Fruit fly (Drosophila melanogaster) whole organism, embryonic: ENCODE results near the gene CG6481.
A peak's percentile ranks its signal among the peaks of the same experiment; 100 is the strongest.

Source experiments
- Atf-2 ChIP-seq: fragments of 200-800 bp; sonication (Bioruptor generic); optimal IDR thresholded peaks from 2 replicates; lab custom pipeline; 2016; ENCODE audit warnings: missing biosample characterization, missing genetic modification characterization
- CG10431 ChIP-seq: fragments of 200-800 bp; sonication (Bioruptor generic); optimal IDR thresholded peaks from 3 replicates; lab custom pipeline; 2018; ENCODE audit warnings: missing biosample characterization, mild to moderate bottlenecking, missing genetic modification characterization
- CG12769 ChIP-seq: fragments of 200-800 bp; sonication (Bioruptor generic); optimal IDR thresholded peaks from 2 replicates; lab custom pipeline; 2019; ENCODE audit warnings: missing biosample characterization, mild to moderate bottlenecking, missing genetic modification characterization, moderate library complexity
- CG13775 ChIP-seq: fragments of 200-800 bp; sonication (Bioruptor generic); optimal IDR thresholded peaks from 3 replicates; lab custom pipeline; 2017; ENCODE audit warnings: missing biosample characterization, mild to moderate bottlenecking, missing genetic modification characterization
- CG14710 ChIP-seq: fragments of 200-800 bp; sonication (Bioruptor generic); optimal IDR thresholded peaks from 3 replicates; lab custom pipeline; 2019; ENCODE audit warnings: missing biosample characterization, mild to moderate bottlenecking, missing genetic modification characterization, moderate library complexity
- CG14860 ChIP-seq: fragments of 200-800 bp; sonication (Bioruptor generic); IDR thresholded peaks from 3 replicates; pipeline ENCODE4 v1.3.6; 2022; ENCODE audit warnings: missing biosample characterization, missing genetic modification characterization; ENCODE audit not compliant: partially characterized antibody
- CG15514 ChIP-seq: fragments of 200-800 bp; sonication (Bioruptor generic); optimal IDR thresholded peaks from 3 replicates; lab custom pipeline; 2017; ENCODE audit warnings: missing biosample characterization, missing genetic modification characterization, mild to moderate bottlenecking, moderate library complexity, missing genetic modification reagents
- CG17328 ChIP-seq: fragments of 200-800 bp; sonication (Bioruptor generic); IDR thresholded peaks from 2 replicates; pipeline ENCODE4 v1.3.6; 2022; ENCODE audit warnings: missing biosample characterization, missing genetic modification characterization
- CG2116 ChIP-seq: fragments of 200-800 bp; sonication (Bioruptor generic); optimal IDR thresholded peaks from 3 replicates; lab custom pipeline; 2018; ENCODE audit warnings: missing biosample characterization, mild to moderate bottlenecking, missing genetic modification characterization
- CG2120 ChIP-seq: fragments of 200-800 bp; sonication (Bioruptor generic); optimal IDR thresholded peaks from 3 replicates; lab custom pipeline; 2016; ENCODE audit warnings: missing biosample characterization, missing genetic modification characterization
- CG31365 ChIP-seq: fragments of 200-800 bp; sonication (Bioruptor generic); optimal IDR thresholded peaks from 2 replicates; lab custom pipeline; 2018; ENCODE audit warnings: missing biosample characterization, mild to moderate bottlenecking, missing genetic modification characterization
- CG4730 ChIP-seq: fragments of 200-800 bp; sonication (Bioruptor generic); IDR thresholded peaks from 2 replicates; pipeline ENCODE4 v1.3.6; 2022; ENCODE audit warnings: missing biosample characterization, missing genetic modification characterization
- CG5953 ChIP-seq: fragments of 200-800 bp; sonication (Bioruptor generic); IDR thresholded peaks from 2 replicates; pipeline ENCODE4 v1.3.6; 2022; ENCODE audit warnings: missing biosample characterization, missing genetic modification characterization
- CG6254 ChIP-seq: fragments of 200-800 bp; sonication (Bioruptor generic); optimal IDR thresholded peaks from 3 replicates; lab custom pipeline; 2017; ENCODE audit warnings: mild to moderate bottlenecking, missing biosample characterization, missing genetic modification reagents, missing genetic modification characterization
- CG7372 ChIP-seq: fragments of 200-800 bp; sonication (Bioruptor generic); IDR thresholded peaks from 2 replicates; pipeline ENCODE4 v1.3.6; 2022; ENCODE audit warnings: missing biosample characterization, missing genetic modification characterization
- CG7745 ChIP-seq: fragments of 200-800 bp; sonication (Bioruptor generic); optimal IDR thresholded peaks from 2 replicates; lab custom pipeline; 2018; ENCODE audit warnings: missing biosample characterization, mild to moderate bottlenecking, missing genetic modification characterization, moderate library complexity
- CG7928 ChIP-seq: fragments of 200-800 bp; sonication (Bioruptor generic); optimal IDR thresholded peaks from 2 replicates; lab custom pipeline; 2017; ENCODE audit warnings: missing biosample characterization, mild to moderate bottlenecking, missing genetic modification characterization
- CG8924 ChIP-seq: fragments of 200-800 bp; optimal IDR thresholded peaks from 3 replicates; lab custom pipeline; 2019; ENCODE audit warnings: missing biosample characterization, mild to moderate bottlenecking, missing genetic modification characterization, moderate library complexity
- CG9609 ChIP-seq: fragments of 200-800 bp; sonication (Bioruptor generic); optimal IDR thresholded peaks from 3 replicates; lab custom pipeline; 2016; ENCODE audit warnings: missing biosample characterization, missing genetic modification characterization
- CG9797 ChIP-seq: fragments of 200-800 bp; sonication (Bioruptor generic); optimal IDR thresholded peaks from 3 replicates; lab custom pipeline; 2018; ENCODE audit warnings: missing biosample characterization, mild to moderate bottlenecking, missing genetic modification characterization
- CHES-1-like ChIP-seq: fragments of 200-800 bp; sonication (Bioruptor generic); optimal IDR thresholded peaks from 2 replicates; lab custom pipeline; 2016; ENCODE audit warnings: missing biosample characterization, missing genetic modification characterization
- CoRest ChIP-seq: fragments of 200-800 bp; sonication (Bioruptor generic); optimal IDR thresholded peaks from 3 replicates; lab custom pipeline; 2018; ENCODE audit warnings: missing biosample characterization, mild to moderate bottlenecking, missing genetic modification characterization, moderate library complexity
- Dek ChIP-seq: fragments of 200-800 bp; sonication (Bioruptor generic); optimal IDR thresholded peaks from 3 replicates; lab custom pipeline; 2019; ENCODE audit warnings: missing biosample characterization, mild to moderate bottlenecking, missing genetic modification characterization, moderate library complexity
- E2f1 ChIP-seq: fragments of 200-800 bp; sonication (Bioruptor generic); IDR thresholded peaks from 2 replicates; pipeline ENCODE4 v1.3.6; 2022; ENCODE audit warnings: missing biosample characterization, missing genetic modification characterization
- Kr ChIP-seq: fragments of 200-800 bp; sonication (Bioruptor generic); optimal IDR thresholded peaks from 2 replicates; lab custom pipeline; 2017; ENCODE audit warnings: missing biosample characterization, mild to moderate bottlenecking, missing genetic modification characterization
- NC2α ChIP-seq: fragments of 200-800 bp; sonication (Bioruptor generic); optimal IDR thresholded peaks from 2 replicates; lab custom pipeline; 2016; ENCODE audit warnings: missing biosample characterization, missing genetic modification characterization
- NfI ChIP-seq: fragments of 200-800 bp; sonication (Bioruptor generic); optimal IDR thresholded peaks from 3 replicates; lab custom pipeline; 2018; ENCODE audit warnings: missing biosample characterization, mild to moderate bottlenecking, missing genetic modification characterization, moderate library complexity
- Poxn ChIP-seq: fragments of 200-800 bp; sonication (Bioruptor generic); IDR thresholded peaks from 2 replicates; pipeline ENCODE4 v1.3.6; 2022; ENCODE audit warnings: missing biosample characterization, missing genetic modification characterization
- Side ChIP-seq: fragments of 200-800 bp; sonication (Bioruptor generic); optimal IDR thresholded peaks from 2 replicates; lab custom pipeline; 2016; ENCODE audit warnings: missing biosample characterization, missing genetic modification characterization
- Spps ChIP-seq: fragments of 200-800 bp; sonication (Bioruptor generic); optimal IDR thresholded peaks from 2 replicates; lab custom pipeline; 2018; ENCODE audit warnings: missing biosample characterization, mild to moderate bottlenecking, missing genetic modification characterization
- Xbp1 ChIP-seq: fragments of 200-800 bp; sonication (Bioruptor generic); optimal IDR thresholded peaks from 3 replicates; lab custom pipeline; 2016; ENCODE audit warnings: missing biosample characterization, mild to moderate bottlenecking, missing genetic modification characterization
- dan ChIP-seq: fragments of 200-800 bp; sonication (Bioruptor generic); IDR thresholded peaks from 2 replicates; pipeline ENCODE4 v1.3.6; 2022; ENCODE audit warnings: missing biosample characterization, missing genetic modification characterization
- eve ChIP-seq, 2 experiments: fragments of >200 bp; optimal IDR thresholded peaks; 2 replicates each; lab custom pipeline; 2017; ENCODE audit warnings: missing biosample characterization in 2 of 2, missing genetic modification characterization in 2 of 2
- eyg ChIP-seq: fragments of 200-800 bp; sonication (Bioruptor generic); optimal IDR thresholded peaks from 3 replicates; lab custom pipeline; 2016; ENCODE audit warnings: missing biosample characterization, missing genetic modification characterization
- fru ChIP-seq: fragments of >200 bp; optimal IDR thresholded peaks from 2 replicates; lab custom pipeline; 2017
- grau ChIP-seq: fragments of 200-800 bp; optimal IDR thresholded peaks from 3 replicates; lab custom pipeline; 2019; ENCODE audit warnings: missing biosample characterization, mild to moderate bottlenecking, missing genetic modification characterization, moderate library complexity
- kay ChIP-seq: fragments of 200-800 bp; sonication (Bioruptor generic); optimal IDR thresholded peaks from 2 replicates; lab custom pipeline; 2016; ENCODE audit warnings: missing biosample characterization, missing genetic modification characterization
- klu ChIP-seq: fragments of 200-800 bp; sonication (Bioruptor generic); IDR thresholded peaks from 2 replicates; pipeline ENCODE4 v1.3.6; 2022; ENCODE audit warnings: missing biosample characterization, missing genetic modification characterization
- lola ChIP-seq, 3 experiments: fragments of >200 bp in 2 of 3; fragments of 200-800 bp in 1 of 3; sonication (Bioruptor generic) in 1 of 3; optimal IDR thresholded peaks; 2 replicates each; lab custom pipeline; 2017 to 2019; ENCODE audit warnings: missing biosample characterization in 3 of 3, missing genetic modification characterization in 3 of 3, mild to moderate bottlenecking in 1 of 3, moderate library complexity in 1 of 3
- mld ChIP-seq: fragments of 200-800 bp; sonication (Bioruptor generic); IDR thresholded peaks from 3 replicates; pipeline ENCODE4 v1.3.6; 2022; ENCODE audit warnings: missing biosample characterization, missing genetic modification characterization; ENCODE audit not compliant: partially characterized antibody
- otp ChIP-seq: fragments of 200-800 bp; sonication (Bioruptor generic); IDR thresholded peaks from 3 replicates; pipeline ENCODE4, ENCODE4 v1.3.6; 2022; ENCODE audit warnings: missing biosample characterization, missing genetic modification characterization
- phol ChIP-seq: fragments of 200-800 bp; sonication (Bioruptor generic); optimal IDR thresholded peaks from 3 replicates; lab custom pipeline; 2018; ENCODE audit warnings: missing biosample characterization, mild to moderate bottlenecking, missing genetic modification characterization, moderate library complexity
- rib ChIP-seq: fragments of 200-800 bp; sonication (Bioruptor generic); IDR thresholded peaks from 2 replicates; pipeline ENCODE4 v1.3.6; 2022; ENCODE audit warnings: missing biosample characterization, missing genetic modification characterization
- row ChIP-seq: fragments of 200-800 bp; sonication (Bioruptor generic); IDR thresholded peaks from 3 replicates; pipeline ENCODE4 v1.3.6; 2022; ENCODE audit warnings: missing biosample characterization, missing genetic modification characterization
- sens-2 ChIP-seq: fragments of 200-800 bp; sonication (Bioruptor generic); IDR thresholded peaks from 2 replicates; pipeline ENCODE4 v1.3.6; 2022; ENCODE audit warnings: missing biosample characterization, missing genetic modification characterization
- shn ChIP-seq: fragments of 200-800 bp; sonication (Bioruptor generic); optimal IDR thresholded peaks from 3 replicates; lab custom pipeline; 2016; ENCODE audit warnings: missing biosample characterization, missing genetic modification characterization
- slou ChIP-seq: fragments of 200-800 bp; sonication (Bioruptor generic); optimal IDR thresholded peaks from 3 replicates; lab custom pipeline; 2016; ENCODE audit warnings: missing biosample characterization, missing genetic modification characterization
- tap ChIP-seq: fragments of 200-800 bp; optimal IDR thresholded peaks from 3 replicates; lab custom pipeline; 2019; ENCODE audit warnings: missing biosample characterization, mild to moderate bottlenecking, missing genetic modification characterization, moderate library complexity
- tx ChIP-seq: fragments of 200-800 bp; sonication (Bioruptor generic); optimal IDR thresholded peaks from 2 replicates; lab custom pipeline; 2016; ENCODE audit warnings: missing biosample characterization, missing genetic modification characterization
- unpg ChIP-seq: fragments of 200-800 bp; sonication (Bioruptor generic); optimal IDR thresholded peaks from 3 replicates; lab custom pipeline; 2018; ENCODE audit warnings: missing biosample characterization, mild to moderate bottlenecking, missing genetic modification characterization, moderate library complexity
- usp ChIP-seq: fragments of >200 bp; optimal IDR thresholded peaks from 2 replicates; lab custom pipeline; 2017; ENCODE audit warnings: missing biosample characterization, missing genetic modification characterization
- vvl ChIP-seq: fragments of 200-800 bp; sonication (Bioruptor generic); IDR thresholded peaks from 2 replicates; pipeline ENCODE4 v1.3.6; 2022; ENCODE audit warnings: missing biosample characterization, missing genetic modification characterization
- yki ChIP-seq: fragments of >200 bp; optimal IDR thresholded peaks from 3 replicates; lab custom pipeline; 2018

The CG6481 gene

dm6 chrX:18512271-18512679 lies 10.0 kb downstream of the CG6481 start, which contains the start of gene Ggt-1 (continued):
- TF ChIP-seq rib (GFP tag; lab: Robert Waterston, UW) (no peak), grau (no peak), CG13775 (no peak), shn (GFP tag; lab: Kevin White, UChicago) (no peak), CG9797 (GFP tag; lab: Kevin White, UChicago) (no peak), CoRest (tag; lab: Kevin White, UChicago) (no peak), sens-2 (no peak), CG7372 (no peak), CG2120 (GFP tag; lab: Kevin White, UChicago) (no peak), CG9609 (no peak), tx (GFP tag; lab: Kevin White, UChicago) (no peak), CG14710 (tag; lab: Kevin White, UChicago) (no peak), vvl (GFP tag; lab: Robert Waterston, UW) (peak; percentile 27; the same call in 1 of the 2 replicates), otp (GFP tag; lab: Robert Waterston, UW) (no peak), CG15514 (GFP tag; lab: Kevin White, UChicago) (peak; percentile 94), eyg (GFP tag; lab: Kevin White, UChicago) (no peak), CG7928 (GFP tag; lab: Kevin White, UChicago) (no peak), klu (GFP tag; lab: Robert Waterston, UW) (0 out of 2 replicates have a peak, but pooled peaks have one; percentile 17), unpg (no peak), usp (GFP tag; lab: Kevin White, UChicago) (no peak), mld (GFP tag; lab: Robert Waterston, UW) (peak; percentile 91), CG4730 (GFP tag; lab: Robert Waterston, UW) (no peak), NC2α (no peak), CG10431 (GFP tag; lab: Kevin White, UChicago) (no peak), Poxn (GFP tag; lab: Robert Waterston, UW) (no peak), fru (no peak), kay (GFP tag; lab: Kevin White, UChicago) (no peak), E2f1 (GFP tag; lab: Robert Waterston, UW) (no peak), CG14860 (peak; percentile 96), yki (no peak), CG6254 (GFP tag; lab: Kevin White, UChicago) (no peak), CG31365 (tag; lab: Kevin White, UChicago) (no peak), CG5953 (GFP tag; lab: Robert Waterston, UW) (no peak), Xbp1 (GFP tag; lab: Kevin White, UChicago) (no peak), phol (tag; lab: Kevin White, UChicago) (no peak), Atf-2 (GFP tag; lab: Kevin White, UChicago) (no peak), row (0 out of 3 replicates have a peak, but pooled peaks have one; percentile 14), CG2116 (GFP tag; lab: Kevin White, UChicago) (peak; percentile 46), Side (GFP tag; lab: Kevin White, UChicago) (no peak), eve (GFP tag; optimal IDR thresholded peaks at IDR 0.05; lab: Kevin White, UChicago) (no peak), CG8924 (tag; lab: Kevin White, UChicago) (no peak), CG12769 (tag; lab: Kevin White, UChicago) (peak; percentile 79), tap (tag; lab: Kevin White, UChicago) (no peak), CHES-1-like (no peak), lola (GFP tag; optimal IDR thresholded peaks at IDR 0.05; lab: Kevin White, UChicago) (no peak), NfI (GFP tag; lab: Kevin White, UChicago) (no peak), Kr (GFP tag; lab: Kevin White, UChicago) (no peak), Spps (tag; lab: Kevin White, UChicago) (no peak), slou (GFP tag; lab: Kevin White, UChicago) (no peak), CG7745 (tag; lab: Kevin White, UChicago) (no peak), dan (GFP tag; lab: Robert Waterston, UW) (no peak), CG17328 (GFP tag; lab: Robert Waterston, UW) (no peak), Dek (tag; lab: Kevin White, UChicago) (no peak)
